Worm (Caenorhabditis elegans) whole organism, L4/young adult: ENCODE results near the gene sfxn-1.3.
"Not testable (repeated sequence)": the region's sequence is repeated elsewhere in the genome, so short reads cannot be mapped to it uniquely, and the experiment has no call there.

Experiments used
- W03F9.2 ChIP-seq: fragments of 150-350 bp; optimal IDR thresholded peaks from 2 replicates; lab custom pipeline; 2014; ENCODE audit warnings: missing biosample characterization, missing genetic modification characterization
- dao-5 ChIP-seq: sonication (generic microtip); optimal IDR thresholded peaks from 2 replicates; lab custom pipeline; 2016; ENCODE audit warnings: missing genotype, missing genetic modification characterization, moderate library complexity, missing compliant biosample characterization
- him-1 ChIP-seq: sonication (generic microtip); optimal IDR thresholded peaks from 2 replicates; lab custom pipeline; 2016; ENCODE audit warnings: missing genotype, missing genetic modification reagents, missing genetic modification characterization, missing compliant biosample characterization

sfxn-1.3 gene

DNA sequence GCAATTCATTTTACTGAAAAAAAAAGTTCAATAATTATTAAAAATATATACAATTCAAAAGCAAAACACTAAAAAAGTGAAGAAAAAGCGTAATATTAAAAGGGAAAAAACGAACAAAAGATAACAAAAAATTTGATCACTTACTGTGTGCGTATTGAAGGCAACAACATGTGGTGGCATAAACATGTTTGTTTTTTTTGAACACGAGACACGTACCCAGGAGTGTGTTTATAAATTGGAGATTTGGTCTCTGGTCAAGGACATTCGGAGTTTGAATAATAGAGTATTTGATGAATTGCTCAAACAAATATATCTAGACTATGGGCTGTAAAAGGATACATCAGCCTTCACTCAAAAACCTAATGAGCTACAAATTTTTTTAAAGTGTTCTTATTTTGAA lies 11.0 kb upstream of the sfxn-1.3 start:
- TF ChIP-seq him-1 (tag; lab: Kevin White, UChicago) (no peak), dao-5 (tag; lab: Kevin White, UChicago) (no peak), W03F9.2 (no peak)

DNA sequence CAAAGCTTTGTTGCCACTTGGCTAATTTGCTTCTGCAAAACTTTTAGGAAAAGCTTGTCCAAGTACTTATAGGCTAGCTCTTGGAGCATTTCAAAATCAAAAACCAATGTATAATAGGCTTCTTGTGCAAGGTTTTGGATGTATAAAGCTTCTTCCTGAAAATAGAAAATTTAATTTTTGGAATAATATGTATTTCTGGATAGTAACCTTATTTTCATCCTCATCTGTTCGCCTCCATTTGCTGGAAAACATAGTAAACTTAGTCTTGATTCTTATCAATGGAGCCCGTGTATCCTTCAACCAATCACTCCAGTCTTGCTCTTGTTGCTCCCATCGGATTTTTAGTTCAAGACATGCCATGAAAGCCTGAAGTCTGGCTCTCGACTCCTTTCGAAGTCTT lies 10.0 kb upstream of the sfxn-1.3 start, which contains the start of gene Y6E2A.4:
TSS of gene Y6E2A.4 (minus strand) at position 101 of the 400 bp plus-strand sequence.
- TF ChIP-seq him-1 (tag; lab: Kevin White, UChicago) (no peak), W03F9.2 (no peak), dao-5 (tag; lab: Kevin White, UChicago) (no peak)

DNA sequence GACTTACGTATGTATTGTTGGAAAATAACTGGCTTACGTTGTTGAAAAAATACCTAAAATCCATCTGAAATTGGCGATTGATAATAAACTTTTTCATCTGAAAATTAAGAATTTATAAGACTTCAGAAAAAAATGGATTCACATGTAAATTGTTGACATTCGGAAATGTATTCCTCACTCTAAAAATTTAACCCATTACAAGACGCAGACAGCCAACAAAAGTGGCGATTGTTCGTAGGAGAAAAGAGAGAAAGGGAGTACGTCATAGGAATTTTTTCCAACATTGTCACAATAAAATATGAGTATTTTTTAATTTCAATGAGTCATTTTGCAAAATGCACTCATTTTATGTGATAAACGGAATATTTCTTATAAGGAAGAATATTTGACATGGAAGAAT lies 8.1 kb upstream of the sfxn-1.3 start, which contains the start of gene Y6E2A.5:
TSS of gene Y6E2A.5 (minus strand) at position 101 of the 400 bp plus-strand sequence.
- TF ChIP-seq dao-5 (tag; lab: Kevin White, UChicago) = no peak

DNA sequence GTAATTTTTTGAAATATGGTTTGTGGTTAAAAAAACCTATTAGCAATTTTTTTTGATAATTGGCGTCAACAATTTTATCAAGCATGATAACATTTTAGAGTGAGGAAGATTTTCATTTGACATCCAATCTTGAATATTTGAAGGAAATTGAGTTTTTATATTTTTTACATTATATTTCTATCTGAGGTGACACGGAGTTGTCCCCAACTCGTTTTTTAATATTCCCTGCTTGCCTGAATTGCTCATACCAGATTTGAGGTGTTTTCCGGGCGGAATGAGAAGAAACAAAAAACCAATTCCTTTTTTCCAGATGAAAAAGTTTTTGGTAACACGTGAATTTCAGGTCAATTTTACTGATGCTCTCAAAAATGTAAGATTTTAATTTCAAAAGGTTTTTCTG lies 7.1 kb upstream of the sfxn-1.3 start, which contains the start of gene Y6E2A.7:
TSS of gene Y6E2A.7 (plus strand) at position 301 of the 400 bp plus-strand sequence.
- no peak for TF ChIP-seq W03F9.2
- no peak for TF ChIP-seq him-1 (tag; lab: Kevin White, UChicago)
- TF ChIP-seq dao-5 (tag; lab: Kevin White, UChicago) = no peak

DNA sequence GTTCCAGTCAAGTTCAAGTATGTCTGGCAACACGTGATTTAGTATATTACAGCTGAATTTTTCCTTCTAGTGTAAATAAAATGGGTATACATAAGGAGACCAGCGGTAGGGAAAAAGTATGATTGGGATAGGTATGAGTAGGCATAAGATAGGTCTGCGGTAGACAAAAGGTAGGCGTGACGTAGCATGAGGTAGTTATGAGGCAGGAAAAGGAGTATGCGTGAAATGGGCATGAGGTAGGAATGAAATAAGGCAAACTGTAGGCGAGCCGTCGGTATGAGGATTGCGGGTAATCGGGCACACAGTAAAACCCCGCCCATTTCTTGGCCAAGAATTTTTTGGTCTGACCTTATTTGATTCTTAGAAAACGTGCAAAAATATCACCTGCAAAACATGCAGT lies 5.2 kb upstream of the sfxn-1.3 start:
- no peak for TF ChIP-seq W03F9.2
- TF ChIP-seq dao-5 (tag; lab: Kevin White, UChicago) = no peak

DNA sequence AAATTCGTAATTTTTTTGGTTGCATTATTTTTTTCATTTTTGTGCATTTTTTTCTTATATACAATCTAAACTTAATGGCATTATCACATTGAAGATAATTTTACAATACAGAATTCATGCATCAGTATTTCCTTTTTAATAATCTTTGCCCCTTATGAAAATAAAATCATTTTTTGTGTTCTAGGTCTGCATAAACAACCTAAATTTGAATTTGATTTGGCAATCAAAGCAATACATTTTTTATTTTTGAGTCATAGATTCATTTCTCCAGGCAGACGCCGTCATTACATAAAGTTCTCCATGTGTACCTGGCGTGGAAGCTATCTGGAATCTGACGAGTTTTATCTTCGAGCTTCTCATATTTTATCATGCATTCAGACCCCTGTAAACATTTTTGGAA lies 4.8 kb upstream of the sfxn-1.3 start, which contains the start of gene srh-140:
TSS of gene srh-140 (plus strand) at position 301 of the 400 bp plus-strand sequence.
- TF ChIP-seq him-1 (tag; lab: Kevin White, UChicago) (no peak), W03F9.2 (no peak), dao-5 (tag; lab: Kevin White, UChicago) (no peak)

DNA sequence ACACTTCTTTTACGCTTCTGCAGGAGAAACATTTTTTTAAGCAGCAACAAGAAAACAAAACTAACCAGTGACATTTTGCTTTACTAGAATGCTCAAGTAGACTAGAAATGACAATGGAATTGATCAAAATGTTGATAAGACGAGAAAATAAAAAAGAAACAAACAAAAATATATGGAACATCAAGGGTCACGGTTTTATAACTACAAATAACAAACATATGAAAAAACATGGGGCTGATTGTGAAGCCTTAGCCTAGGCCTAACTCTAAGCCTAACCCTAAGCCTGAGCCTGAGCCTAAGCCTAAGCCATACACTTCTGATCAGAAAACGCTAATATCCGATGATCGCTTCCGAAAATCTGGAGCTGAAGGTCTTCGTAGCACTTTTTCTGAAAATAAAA lies 3.8 kb downstream of the sfxn-1.3 start, which contains the start of gene Y6E2A.10:
TSS of gene Y6E2A.10 (minus strand) at position 101 of the 400 bp plus-strand sequence.
- no peak for TF ChIP-seq W03F9.2

DNA sequence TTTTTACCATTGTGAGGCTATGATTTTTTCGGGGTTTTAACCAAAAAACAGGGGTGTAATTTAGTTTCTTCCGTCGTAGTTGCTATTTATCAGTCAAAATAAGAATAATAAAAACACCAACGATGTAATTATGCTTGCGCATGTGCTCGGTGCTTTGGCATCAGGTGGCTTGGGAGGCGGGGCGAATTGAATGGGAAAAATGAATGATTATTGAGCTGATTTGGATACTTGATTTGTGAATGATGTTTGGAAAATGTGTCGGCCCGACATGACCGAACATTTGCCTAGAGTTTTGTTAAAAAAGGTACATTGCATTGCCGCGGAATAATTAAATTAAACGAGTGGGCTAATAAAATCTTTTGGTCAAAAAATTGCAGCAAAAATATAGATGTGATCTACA lies 5.6 kb downstream of the sfxn-1.3 start, which contains the start of gene str-38:
TSS of gene str-38 (minus strand) at position 101 of the 400 bp plus-strand sequence.
- TF ChIP-seq W03F9.2 (no peak), dao-5 (tag; lab: Kevin White, UChicago) (no peak), him-1 (tag; lab: Kevin White, UChicago) (no peak)

DNA sequence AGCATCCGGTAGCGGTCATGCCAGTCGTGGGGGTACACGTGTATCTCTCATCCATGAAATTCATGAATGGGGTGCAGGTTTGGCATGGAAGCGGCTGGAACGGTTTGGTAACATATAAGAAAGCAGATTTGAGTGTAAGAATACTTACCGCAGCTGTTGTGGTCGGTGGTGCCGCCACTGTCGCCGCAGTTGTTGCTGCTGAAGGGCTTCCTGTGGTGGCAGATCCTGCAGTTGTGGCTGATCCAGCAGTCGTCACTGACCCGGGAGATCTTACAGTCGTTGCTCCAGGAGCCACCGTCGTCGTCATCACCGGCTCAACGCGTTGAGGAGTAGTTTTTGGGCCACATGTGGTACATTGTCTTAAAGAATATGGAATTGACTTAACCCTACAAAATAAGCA lies 6.4 kb downstream of the sfxn-1.3 start:
- no peak for TF ChIP-seq him-1 (tag; lab: Kevin White, UChicago)

DNA sequence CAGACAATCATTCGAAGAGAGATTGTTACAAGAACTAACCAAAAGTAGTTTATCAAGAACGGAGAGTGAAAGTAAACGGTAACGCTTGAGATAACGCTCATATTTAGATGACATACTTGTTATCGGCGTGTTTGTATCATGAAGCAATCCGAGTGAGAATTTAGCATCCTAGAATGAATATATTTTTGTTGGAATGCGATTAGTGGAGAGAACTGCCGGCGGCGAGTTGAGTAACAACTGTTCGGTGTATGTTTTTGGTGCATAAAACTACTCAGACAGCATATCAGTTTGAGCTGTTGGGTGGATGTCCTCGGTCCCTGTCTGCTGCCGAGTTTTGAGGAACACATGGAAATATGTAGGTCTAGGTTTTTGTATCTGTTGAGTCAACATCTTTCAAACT lies 6.9 kb downstream of the sfxn-1.3 start, which contains the start of gene T23D5.3:
TSS of gene T23D5.3 (minus strand) at position 101 of the 400 bp plus-strand sequence.
- TF ChIP-seq him-1 (tag; lab: Kevin White, UChicago) (no peak), dao-5 (tag; lab: Kevin White, UChicago) (no peak), W03F9.2 (no peak)

DNA sequence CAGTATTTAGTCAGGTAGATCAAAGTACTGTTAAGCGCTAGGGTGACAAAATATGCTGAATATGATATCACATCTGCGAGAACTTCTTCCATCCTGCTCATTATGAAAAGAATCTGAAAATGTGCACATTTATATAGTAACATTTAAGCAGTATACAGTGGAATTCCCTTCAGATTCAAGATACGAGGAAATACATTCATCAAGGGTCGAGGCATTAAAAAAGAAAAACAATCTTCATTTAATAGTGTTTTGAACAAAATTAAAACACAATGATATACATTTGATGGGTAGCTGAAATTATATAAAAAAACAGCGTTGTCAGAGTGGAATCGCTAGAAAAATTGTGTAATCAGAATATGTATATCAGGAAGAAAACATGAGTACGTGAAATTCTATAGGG lies 9.1 kb downstream of the sfxn-1.3 start, which contains the start of gene str-27:
TSS of gene str-27 (minus strand) at position 101 of the 400 bp plus-strand sequence.
- no peak for TF ChIP-seq dao-5 (tag; lab: Kevin White, UChicago)
- TF ChIP-seq W03F9.2 = no peak
- TF ChIP-seq him-1 (tag; lab: Kevin White, UChicago) = no peak

DNA sequence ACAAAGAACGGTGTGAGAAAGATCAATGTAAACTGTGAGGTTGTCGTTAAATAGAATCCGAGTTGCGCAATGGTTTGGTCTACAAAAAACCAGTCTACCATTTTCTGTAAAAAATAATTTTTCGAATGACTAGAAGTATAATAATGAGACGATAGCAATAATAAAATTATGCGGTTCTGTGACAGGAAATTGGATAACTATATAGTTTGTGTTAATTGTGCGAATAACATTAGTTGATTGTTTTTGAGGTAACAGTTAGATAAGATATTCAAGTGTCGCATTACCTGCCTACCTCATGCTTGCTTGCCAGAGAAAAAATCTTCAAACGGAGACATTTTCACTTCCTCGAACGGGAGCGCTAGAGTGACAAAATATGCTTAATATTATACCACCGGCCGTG lies 15.2 kb downstream of the sfxn-1.3 start, which contains the start of gene str-18:
TSS of gene str-18 (minus strand) at position 101 of the 400 bp plus-strand sequence.
- TF ChIP-seq him-1 (tag; lab: Kevin White, UChicago) = no peak
- no peak for TF ChIP-seq W03F9.2
- TF ChIP-seq dao-5 (tag; lab: Kevin White, UChicago) = no peak

DNA sequence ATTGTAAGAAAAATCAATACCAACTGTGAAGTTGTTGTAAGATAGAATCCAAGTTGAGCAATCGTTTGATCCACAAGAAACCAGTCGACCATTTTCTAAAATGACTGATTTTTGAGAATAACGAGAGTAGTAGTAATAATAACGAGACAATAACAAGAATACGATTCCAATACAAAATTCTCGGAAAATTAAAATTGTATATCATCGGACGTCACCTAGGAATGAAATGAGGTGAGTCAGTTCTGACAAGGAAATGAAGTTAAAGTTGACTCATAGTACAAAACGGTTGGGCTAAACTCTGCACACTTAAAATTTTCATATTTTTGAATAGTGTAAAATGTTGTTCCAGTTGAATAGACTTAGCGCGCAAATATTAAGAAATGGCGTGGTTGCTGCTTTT lies 17.7 kb downstream of the sfxn-1.3 start, which contains the start of gene str-19:
TSS of gene str-19 (minus strand) at position 101 of the 400 bp plus-strand sequence.
- TF ChIP-seq him-1 (tag; lab: Kevin White, UChicago); W03F9.2; dao-5 (tag; lab: Kevin White, UChicago): not testable (repeated sequence)

DNA sequence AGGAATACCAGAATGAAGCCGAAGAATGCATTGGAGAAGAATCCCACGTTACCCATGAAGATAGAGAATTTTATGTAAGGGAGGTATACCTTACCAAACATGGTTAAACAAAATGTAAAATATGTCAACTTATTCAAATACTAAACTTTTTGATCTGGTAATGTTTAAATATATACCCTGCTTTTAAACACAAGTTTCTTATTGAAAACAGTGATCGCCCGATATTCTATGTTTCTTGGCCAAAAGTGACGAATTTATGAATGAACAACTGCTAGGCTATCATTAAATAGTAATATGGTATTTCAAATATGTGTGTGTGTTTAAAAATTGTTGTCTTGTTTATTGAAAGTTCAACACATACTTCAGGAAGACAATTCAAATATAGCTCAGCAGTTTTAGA lies 21.7 kb downstream of the sfxn-1.3 start, which contains the start of gene T23D5.8:
TSS of gene T23D5.8 (minus strand) at position 101 of the 400 bp plus-strand sequence.
- TF ChIP-seq dao-5 (tag; lab: Kevin White, UChicago); W03F9.2; him-1 (tag; lab: Kevin White, UChicago): not testable (repeated sequence)

DNA sequence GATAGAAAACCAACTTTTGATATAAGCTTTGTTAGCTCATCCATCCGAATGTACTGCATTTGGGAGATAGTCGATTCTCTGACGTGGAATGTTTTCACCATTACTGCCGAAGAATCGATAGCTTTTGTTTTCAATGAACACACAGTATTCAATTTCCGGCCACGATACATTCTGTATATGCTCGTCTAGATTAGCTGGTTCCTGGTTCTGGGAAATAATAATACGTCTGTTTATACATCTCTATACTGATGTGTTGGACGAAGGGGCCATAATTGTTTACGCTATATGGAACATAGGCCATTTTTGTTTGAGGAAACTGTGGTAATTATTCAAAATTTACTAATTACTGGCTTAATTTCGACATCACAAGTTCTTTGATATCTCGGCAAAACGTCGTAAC lies 23.5 kb downstream of the sfxn-1.3 start, which contains the start of gene str-6:
TSS of gene str-6 (minus strand) at position 101 of the 400 bp plus-strand sequence.
- TF ChIP-seq him-1 (tag; lab: Kevin White, UChicago) = no peak
- no peak for TF ChIP-seq W03F9.2
- no peak for TF ChIP-seq dao-5 (tag; lab: Kevin White, UChicago)
